Worm (Caenorhabditis elegans): Measurements from ENCODE around the gene cutl-22.

The cutl-22 gene

ce11 chrV:1158247-1158646, 16.7 kb downstream of the cutl-22 start (continued):
- no peak for TF ChIP-seq madf-8 (GFP tag; conservative IDR thresholded peaks at IDR 0.05)
- no peak for TF ChIP-seq lsy-27 (tag; optimal IDR thresholded peaks at IDR 0.05; ENCODE audit: borderline replicate concordance, insufficient read depth)
- 0 out of 2 replicates have a peak, but pooled peaks have one; percentile 22 for TF ChIP-seq mcd-1 (GFP tag; IDR thresholded peaks at IDR 0.05)
- no peak for TF ChIP-seq B0019.2 (GFP tag; conservative IDR thresholded peaks at IDR 0.05)
- TF ChIP-seq ets-4 (GFP tag; optimal IDR thresholded peaks at IDR 0.05) = no peak
- peak; percentile 32; the same call in 1 of the 2 replicates for TF ChIP-seq hsf-1 (GFP tag; IDR thresholded peaks at IDR 0.05)
- TF ChIP-seq xnd-1 (tag; optimal IDR thresholded peaks at IDR 0.05) = no peak
- TF ChIP-seq cebp-2 (GFP tag; IDR thresholded peaks at IDR 0.05) = no peak
- TF ChIP-seq ztf-25 (GFP tag; IDR thresholded peaks at IDR 0.05) = no peak
- TF ChIP-seq F22D6.2 (tag; optimal IDR thresholded peaks at IDR 0.05) = no peak
- no peak for TF ChIP-seq mxl-1 (tag; optimal IDR thresholded peaks at IDR 0.05)
- TF ChIP-seq sea-2 (GFP tag; IDR thresholded peaks at IDR 0.05) = 0 out of 2 replicates have a peak, but pooled peaks have one; percentile 14
- peak; percentile 41 for TF ChIP-seq athp-1 (tag; optimal IDR thresholded peaks at IDR 0.05)
- TF ChIP-seq zim-3 (tag; optimal IDR thresholded peaks at IDR 0.05) = peak; percentile 62
- peak; percentile 36 for TF ChIP-seq lsl-1 (GFP tag; optimal IDR thresholded peaks at IDR 0.05)
- TF ChIP-seq egl-44 (GFP tag; IDR thresholded peaks at IDR 0.05) = no peak
- TF ChIP-seq B0035.1 (tag; optimal IDR thresholded peaks at IDR 0.05) = peak; percentile 73
- no peak for TF ChIP-seq hrde-1 (tag; optimal IDR thresholded peaks at IDR 0.05; ENCODE audit: borderline replicate concordance)
- no peak for TF ChIP-seq aptf-3 (GFP tag; IDR thresholded peaks at IDR 0.05)
- TF ChIP-seq dpff-1 (tag; optimal IDR thresholded peaks at IDR 0.05) = peak; percentile 5
- TF ChIP-seq let-526 (GFP tag; IDR thresholded peaks at IDR 0.05) = 0 out of 2 replicates have a peak, but pooled peaks have one; percentile 9
- TF ChIP-seq hmg-20 (GFP tag; IDR thresholded peaks at IDR 0.05) = peak; percentile 16; the same call in 1 of the 2 replicates
- TF ChIP-seq Y95B8A.8 (GFP tag; IDR thresholded peaks at IDR 0.05) = no peak
- TF ChIP-seq dpl-1 (GFP tag; optimal IDR thresholded peaks at IDR 0.05) = no peak
- peak; percentile 86 for TF ChIP-seq nfyb-1 (GFP tag; IDR thresholded peaks at IDR 0.05)
- TF ChIP-seq T07F8.4 (tag; optimal IDR thresholded peaks at IDR 0.05) = no peak
- no peak for TF ChIP-seq ztf-6 (GFP tag; IDR thresholded peaks at IDR 0.05)
- no peak for TF ChIP-seq bed-2 (GFP tag; IDR thresholded peaks at IDR 0.05)
- TF ChIP-seq cebp-1 (GFP tag; IDR thresholded peaks at IDR 0.05) = peak; percentile 31
- peak; percentile 61 for TF ChIP-seq cebp-1 (tag; optimal IDR thresholded peaks at IDR 0.05)
- TF ChIP-seq nhr-179 (tag; optimal IDR thresholded peaks at IDR 0.05) = no peak
- TF ChIP-seq tbx-9 (tag; optimal IDR thresholded peaks at IDR 0.05; ENCODE audit: borderline replicate concordance) = no peak
- no peak for TF ChIP-seq unc-130 (GFP tag; optimal IDR thresholded peaks at IDR 0.05)
- no peak for TF ChIP-seq ZK185.1 (tag; optimal IDR thresholded peaks at IDR 0.05; ENCODE audit: poor library complexity, severe bottlenecking)
- 0 out of 2 replicates have a peak, but pooled peaks have one; percentile 52 for TF ChIP-seq K11D2.4 (GFP tag; IDR thresholded peaks at IDR 0.05)
- peak; percentile 62 for TF ChIP-seq tlf-1 (GFP tag; optimal IDR thresholded peaks at IDR 0.05)
- TF ChIP-seq die-1 (tag; optimal IDR thresholded peaks at IDR 0.05) = no peak
- TF ChIP-seq C17E4.6 (GFP tag; IDR thresholded peaks at IDR 0.05) = peak; percentile 53
- TF ChIP-seq attf-5 (GFP tag; optimal IDR thresholded peaks at IDR 0.05) = no peak
- no peak; the same call in none of the 2 replicates for TF ChIP-seq madf-6 (GFP tag; IDR thresholded peaks at IDR 0.05)
- TF ChIP-seq nfya-2 (GFP tag; IDR thresholded peaks at IDR 0.05) = no peak
- TF ChIP-seq F57C9.4 (tag; optimal IDR thresholded peaks at IDR 0.05) = peak; percentile 69

Measured in whole organism, young adult.